Fruit fly (Drosophila melanogaster) whole organism, pupa: Measurements from ENCODE around the gene Argl.

Experiments
- CG10348 ChIP-seq: fragments of 200-800 bp; sonication (Bioruptor generic); IDR thresholded peaks from 2 replicates; pipeline ENCODE4 v1.3.6; 2022; ENCODE audit warnings: missing biosample characterization, missing genetic modification characterization
- CG14655 ChIP-seq: fragments of 200-800 bp; sonication (Bioruptor generic); optimal IDR thresholded peaks from 3 replicates; lab custom pipeline; 2017; ENCODE audit warnings: mild to moderate bottlenecking, missing biosample characterization, missing genetic modification reagents, missing genetic modification characterization
- CG17806 ChIP-seq: fragments of 200-800 bp; sonication (Bioruptor generic); optimal IDR thresholded peaks from 2 replicates; lab custom pipeline; 2018; ENCODE audit warnings: missing biosample characterization, mild to moderate bottlenecking, missing genetic modification characterization, moderate library complexity
- CG4496 ChIP-seq: fragments of 200-800 bp; sonication (Bioruptor generic); IDR thresholded peaks from 3 replicates; pipeline ENCODE4 v1.3.6; 2022; ENCODE audit warnings: missing biosample characterization, missing genetic modification characterization
- CG8159 ChIP-seq: fragments of 200-800 bp; sonication (Bioruptor generic); optimal IDR thresholded peaks from 3 replicates; lab custom pipeline; 2018; ENCODE audit warnings: missing biosample characterization, mild to moderate bottlenecking, missing genetic modification characterization, moderate library complexity
- CG8301 ChIP-seq: fragments of 200-800 bp; sonication (Bioruptor generic); optimal IDR thresholded peaks from 2 replicates; lab custom pipeline; 2018; ENCODE audit warnings: missing biosample characterization, mild to moderate bottlenecking, missing genetic modification characterization
- D1 ChIP-seq: fragments of 200-800 bp; sonication (Bioruptor generic); optimal IDR thresholded peaks from 2 replicates; lab custom pipeline; 2018; ENCODE audit warnings: missing biosample characterization, mild to moderate bottlenecking, missing genetic modification characterization, moderate library complexity
- EcR ChIP-seq: fragments of 200-800 bp; sonication (Bioruptor generic); optimal IDR thresholded peaks from 3 replicates; lab custom pipeline; 2019; ENCODE audit warnings: missing biosample characterization, missing genetic modification characterization, mild to moderate bottlenecking, moderate library complexity, missing genetic modification reagents
- Pif1A ChIP-seq: fragments of 200-800 bp; sonication (Bioruptor generic); optimal IDR thresholded peaks from 3 replicates; lab custom pipeline; 2016; ENCODE audit warnings: missing biosample characterization, missing genetic modification characterization

DNA sequence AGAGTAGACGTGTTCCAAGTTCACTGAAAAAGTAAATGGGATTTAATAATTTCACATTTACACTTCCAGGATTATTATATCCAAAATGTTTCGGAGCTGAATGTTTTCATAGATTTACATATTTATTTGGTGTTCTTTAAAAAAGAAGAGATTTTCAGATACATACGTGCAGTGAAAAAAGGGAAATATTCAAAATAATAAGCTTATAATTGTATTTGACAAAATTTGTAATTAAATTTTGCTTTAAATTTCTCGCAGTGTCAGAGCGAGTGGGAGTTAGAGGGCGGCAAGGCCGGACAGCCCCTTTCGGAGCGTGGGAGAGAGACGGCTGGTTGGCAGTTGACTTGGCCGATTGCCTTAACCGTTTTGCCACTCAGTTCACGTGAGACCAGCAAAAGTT, 4.9 kb downstream of the Argl start, which contains the start of gene Tsp29Fb:
- TF ChIP-seq CG8159 (tag; lab: Kevin White, UChicago) (peak; percentile 59), D1 (tag; lab: Kevin White, UChicago) (no peak), CG10348 (GFP tag; lab: Robert Waterston, UW) (no peak), CG4496 (0 out of 3 replicates have a peak, but pooled peaks have one; percentile 31), CG8301 (no peak), CG17806 (tag; lab: Kevin White, UChicago) (no peak), EcR (GFP tag; lab: Kevin White, UChicago) (no peak), CG14655 (GFP tag; lab: Kevin White, UChicago) (no peak), Pif1A (GFP tag; lab: Kevin White, UChicago) (peak; percentile 48)
